Worm (Caenorhabditis elegans): ENCODE data around the gene ilcr-1.

- no peak for TF ChIP-seq med-1 (GFP tag; optimal IDR thresholded peaks at IDR 0.05; ENCODE audit: insufficient read depth)
- TF ChIP-seq ztf-23 (GFP tag; IDR thresholded peaks at IDR 0.05), result no peak
- TF ChIP-seq ztf-29 (GFP tag; IDR thresholded peaks at IDR 0.05), result no peak
- no peak for TF ChIP-seq T22C8.4 (GFP tag; IDR thresholded peaks at IDR 0.05)
These were observed 49.1 kb upstream of the ilcr-1 start for ce11 chrIV:14227138-14227537.

Data from whole organism, midembryonic.